Fruit fly (Drosophila melanogaster): ENCODE measurements around the gene js.

DNA sequence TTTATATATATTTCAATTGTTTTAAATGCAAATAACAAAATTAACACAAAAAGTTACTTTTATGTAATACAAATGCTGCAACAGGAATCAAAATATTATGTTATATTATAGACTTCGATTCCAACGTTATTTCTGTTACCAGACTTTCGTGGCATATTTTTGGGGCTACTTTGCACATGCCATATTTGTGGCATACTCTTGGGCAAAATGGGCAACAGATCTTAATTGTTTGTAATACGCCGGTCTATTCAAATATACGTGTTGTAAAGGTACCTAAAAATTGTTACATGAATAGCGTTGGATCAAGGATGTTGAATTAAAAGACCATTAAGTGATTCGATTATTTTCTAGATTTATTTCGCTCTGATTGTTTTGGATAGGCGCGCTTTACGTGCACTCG, 6.0 kb upstream of the js start:
- TF ChIP-seq psq (optimal IDR thresholded peaks at IDR 0.05), result no peak
- TF ChIP-seq EcR (GFP tag; optimal IDR thresholded peaks at IDR 0.05), result no peak

Data from whole organism.